Fruit fly (Drosophila melanogaster) whole organism, adult: Measurements from ENCODE around the gene CG15414.

ENCODE experiments used
- Crg-1 ChIP-seq: fragments of 200-800 bp; sonication (Bioruptor generic); optimal IDR thresholded peaks from 2 replicates; lab custom pipeline; 2016; ENCODE audit warnings: missing biosample characterization, missing genetic modification characterization
- Hr96 ChIP-seq: fragments of 200-800 bp; sonication (Bioruptor generic); optimal IDR thresholded peaks from 2 replicates; lab custom pipeline; 2016; ENCODE audit warnings: missing biosample characterization, missing genetic modification characterization
- bab1 ChIP-seq: fragments of 200-800 bp; sonication (Bioruptor generic); optimal IDR thresholded peaks from 3 replicates; lab custom pipeline; 2019; ENCODE audit warnings: missing biosample characterization, mild to moderate bottlenecking, missing genetic modification characterization, moderate library complexity
- toe ChIP-seq: fragments of 200-800 bp; sonication (Bioruptor generic); optimal IDR thresholded peaks from 2 replicates; lab custom pipeline; 2016; ENCODE audit warnings: missing biosample characterization, missing genetic modification characterization

- no peak for TF ChIP-seq toe (GFP tag; lab: Kevin White, UChicago)
- TF ChIP-seq Hr96 = no peak
- TF ChIP-seq Crg-1 (GFP tag; lab: Kevin White, UChicago) = no peak
- TF ChIP-seq bab1 (GFP tag; lab: Kevin White, UChicago) = no peak
These were observed 53.8 kb downstream of the CG15414 start for dm6 chr2L:3437068-3437467.
